Fruit fly (Drosophila melanogaster) whole organism, embryonic: ENCODE measurements around the gene CG6983.

Source experiments
- Antp ChIP-seq: fragments of 200-800 bp; sonication (Bioruptor generic); optimal IDR thresholded peaks from 3 replicates; lab custom pipeline; 2016; ENCODE audit warnings: missing biosample characterization, missing genetic modification characterization
- Bgb ChIP-seq: fragments of 200-800 bp; sonication (Bioruptor generic); IDR thresholded peaks from 2 replicates; pipeline ENCODE4 v1.3.6; 2022; ENCODE audit warnings: missing biosample characterization, missing genetic modification characterization; ENCODE audit not compliant: partially characterized antibody
- CG10462 ChIP-seq: fragments of 200-800 bp; sonication (Bioruptor generic); optimal IDR thresholded peaks from 2 replicates; lab custom pipeline; 2016; ENCODE audit warnings: missing biosample characterization, missing genetic modification characterization
- CG10565 ChIP-seq: fragments of 200-800 bp; sonication (Bioruptor generic); optimal IDR thresholded peaks from 3 replicates; lab custom pipeline; 2016; ENCODE audit warnings: missing biosample characterization, mild to moderate bottlenecking, missing genetic modification characterization
- CG10979 ChIP-seq: fragments of 200-800 bp; sonication (Bioruptor generic); optimal IDR thresholded peaks from 2 replicates; lab custom pipeline; 2018; ENCODE audit warnings: missing biosample characterization, mild to moderate bottlenecking, missing genetic modification characterization, moderate library complexity
- CG11695 ChIP-seq: fragments of 200-800 bp; sonication (Bioruptor generic); IDR thresholded peaks from 3 replicates; pipeline ENCODE4 v1.3.6; 2022; ENCODE audit warnings: missing biosample characterization, missing genetic modification characterization
- CG13123 ChIP-seq: fragments of 200-800 bp; sonication (Bioruptor generic); optimal IDR thresholded peaks from 2 replicates; lab custom pipeline; 2016; ENCODE audit warnings: missing biosample characterization, missing genetic modification characterization
- CG16815 ChIP-seq: fragments of 200-800 bp; sonication (Bioruptor generic); optimal IDR thresholded peaks from 3 replicates; lab custom pipeline; 2017; ENCODE audit warnings: missing biosample characterization, mild to moderate bottlenecking, missing genetic modification characterization
- CG31388 ChIP-seq: fragments of 200-800 bp; sonication (Bioruptor generic); optimal IDR thresholded peaks from 2 replicates; lab custom pipeline; 2016; ENCODE audit warnings: missing biosample characterization, missing genetic modification characterization
- CG31441 ChIP-seq: fragments of 200-800 bp; sonication (Bioruptor generic); IDR thresholded peaks from 2 replicates; pipeline ENCODE4 v1.3.6; 2022; ENCODE audit warnings: missing biosample characterization, missing genetic modification characterization
- CG34422 ChIP-seq: fragments of 200-800 bp; sonication (Bioruptor generic); IDR thresholded peaks from 3 replicates; pipeline ENCODE4 v1.3.6; 2022; ENCODE audit warnings: missing biosample characterization, missing genetic modification characterization
- CG3726 ChIP-seq: fragments of 200-800 bp; sonication (Bioruptor generic); IDR thresholded peaks from 3 replicates; pipeline ENCODE4, ENCODE4 v1.3.6; 2022; ENCODE audit warnings: missing biosample characterization, missing genetic modification characterization
- CG4328 ChIP-seq: fragments of 200-800 bp; sonication (Bioruptor generic); optimal IDR thresholded peaks from 3 replicates; lab custom pipeline; 2017; ENCODE audit warnings: missing biosample characterization, missing genetic modification reagents, missing genetic modification characterization
- CG4730 ChIP-seq: fragments of 200-800 bp; sonication (Bioruptor generic); IDR thresholded peaks from 2 replicates; pipeline ENCODE4 v1.3.6; 2022; ENCODE audit warnings: missing biosample characterization, missing genetic modification characterization
- CG6683 ChIP-seq: fragments of 200-800 bp; sonication (Bioruptor generic); optimal IDR thresholded peaks from 2 replicates; lab custom pipeline; 2017; ENCODE audit warnings: missing biosample characterization, mild to moderate bottlenecking, missing genetic modification characterization, missing genetic modification reagents
- CG8359 ChIP-seq: fragments of 200-800 bp; sonication (Bioruptor generic); optimal IDR thresholded peaks from 2 replicates; lab custom pipeline; 2017; ENCODE audit warnings: missing biosample characterization, mild to moderate bottlenecking, missing genetic modification characterization, borderline replicate concordance
- Camta ChIP-seq: fragments of 200-800 bp; sonication (Bioruptor generic); optimal IDR thresholded peaks from 2 replicates; lab custom pipeline; 2016; ENCODE audit warnings: missing biosample characterization, missing genetic modification characterization
- CoRest ChIP-seq: fragments of 200-800 bp; sonication (Bioruptor generic); optimal IDR thresholded peaks from 3 replicates; lab custom pipeline; 2018; ENCODE audit warnings: missing biosample characterization, mild to moderate bottlenecking, missing genetic modification characterization, moderate library complexity
- D19A ChIP-seq: fragments of 200-800 bp; optimal IDR thresholded peaks from 3 replicates; lab custom pipeline; 2019; ENCODE audit warnings: missing biosample characterization, mild to moderate bottlenecking, missing genetic modification characterization, moderate library complexity
- Dfd ChIP-seq, 2 experiments: fragments of >200 bp; optimal IDR thresholded peaks; 2 replicates each; lab custom pipeline; 2017; ENCODE audit warnings: missing biosample characterization in 2 of 2, missing genetic modification characterization in 2 of 2
- E2f2 ChIP-seq: fragments of 200-800 bp; sonication (Bioruptor generic); IDR thresholded peaks from 2 replicates; pipeline ENCODE4 v1.3.6; 2022; ENCODE audit warnings: missing biosample characterization, missing genetic modification characterization
- Kr ChIP-seq: fragments of 200-800 bp; sonication (Bioruptor generic); optimal IDR thresholded peaks from 2 replicates; lab custom pipeline; 2017; ENCODE audit warnings: missing biosample characterization, mild to moderate bottlenecking, missing genetic modification characterization
- Lhr ChIP-seq: fragments of 200-800 bp; sonication (Bioruptor generic); optimal IDR thresholded peaks from 3 replicates; lab custom pipeline; 2017; ENCODE audit warnings: mild to moderate bottlenecking, missing biosample characterization, missing genetic modification reagents, missing genetic modification characterization
- Mes4 ChIP-seq: fragments of 200-800 bp; sonication (Bioruptor generic); optimal IDR thresholded peaks from 2 replicates; lab custom pipeline; 2016; ENCODE audit warnings: missing biosample characterization, missing genetic modification characterization
- Nf-YB ChIP-seq: fragments of 200-800 bp; sonication (Bioruptor generic); optimal IDR thresholded peaks from 3 replicates; lab custom pipeline; 2019; ENCODE audit warnings: missing biosample characterization, mild to moderate bottlenecking, missing genetic modification characterization, moderate library complexity
- Pdp1 ChIP-seq, 2 experiments: fragments of 200-800 bp; sonication (Bioruptor generic); optimal IDR thresholded peaks; 3 replicates each; lab custom pipeline; 2016; ENCODE audit warnings: missing biosample characterization in 2 of 2, missing genetic modification characterization in 2 of 2, mild to moderate bottlenecking in 1 of 2, moderate library complexity in 1 of 2
- Ptx1 ChIP-seq: fragments of 200-800 bp; sonication (Bioruptor generic); IDR thresholded peaks from 2 replicates; pipeline ENCODE4 v1.3.6; 2022; ENCODE audit warnings: missing biosample characterization, missing genetic modification characterization
- Scr ChIP-seq: fragments of 200-800 bp; sonication (Bioruptor generic); IDR thresholded peaks from 2 replicates; pipeline ENCODE4 v1.3.6; 2022; ENCODE audit warnings: missing biosample characterization, missing genetic modification characterization; ENCODE audit not compliant: partially characterized antibody
- Side ChIP-seq: fragments of 200-800 bp; sonication (Bioruptor generic); optimal IDR thresholded peaks from 2 replicates; lab custom pipeline; 2016; ENCODE audit warnings: missing biosample characterization, missing genetic modification characterization
- abd-A ChIP-seq: fragments of 200-800 bp; sonication (Bioruptor generic); optimal IDR thresholded peaks from 3 replicates; lab custom pipeline; 2019; ENCODE audit warnings: missing biosample characterization, mild to moderate bottlenecking, missing genetic modification characterization, moderate library complexity
- ara ChIP-seq: fragments of 200-800 bp; sonication (Bioruptor generic); IDR thresholded peaks from 2 replicates; pipeline ENCODE4 v1.3.6; 2022; ENCODE audit warnings: missing biosample characterization, missing genetic modification characterization
- bsh ChIP-seq, 2 experiments: fragments of 200-800 bp; sonication (Bioruptor generic); optimal IDR thresholded peaks; 2 replicates each; lab custom pipeline; 2017 to 2018; ENCODE audit warnings: mild to moderate bottlenecking in 2 of 2, missing biosample characterization in 2 of 2, missing genetic modification characterization in 2 of 2, moderate library complexity in 1 of 2
- cato ChIP-seq: fragments of 200-800 bp; sonication (Bioruptor generic); optimal IDR thresholded peaks from 2 replicates; lab custom pipeline; 2016; ENCODE audit warnings: missing biosample characterization, missing genetic modification characterization, borderline replicate concordance
- emc ChIP-seq: fragments of 200-800 bp; sonication (Bioruptor generic); optimal IDR thresholded peaks from 2 replicates; lab custom pipeline; 2016; ENCODE audit warnings: missing biosample characterization, missing genetic modification characterization
- grau ChIP-seq: fragments of 200-800 bp; optimal IDR thresholded peaks from 3 replicates; lab custom pipeline; 2019; ENCODE audit warnings: missing biosample characterization, mild to moderate bottlenecking, missing genetic modification characterization, moderate library complexity
- lola ChIP-seq, 3 experiments: fragments of >200 bp in 2 of 3; fragments of 200-800 bp in 1 of 3; sonication (Bioruptor generic) in 1 of 3; optimal IDR thresholded peaks; 2 replicates each; lab custom pipeline; 2017 to 2019; ENCODE audit warnings: missing biosample characterization in 3 of 3, missing genetic modification characterization in 3 of 3, mild to moderate bottlenecking in 1 of 3, moderate library complexity in 1 of 3
- nom ChIP-seq: fragments of 200-800 bp; sonication (Bioruptor generic); optimal IDR thresholded peaks from 2 replicates; lab custom pipeline; 2017; ENCODE audit warnings: missing biosample characterization, missing genetic modification characterization, mild to moderate bottlenecking, moderate library complexity, missing genetic modification reagents
- p53 ChIP-seq: fragments of 200-800 bp; sonication (Bioruptor generic); optimal IDR thresholded peaks from 2 replicates; lab custom pipeline; 2016; ENCODE audit warnings: missing biosample characterization, missing genetic modification characterization
- pan ChIP-seq, 4 experiments: fragments of >200 bp in 3 of 4; fragments of 200-800 bp in 1 of 4; sonication (Bioruptor generic) in 1 of 4; optimal IDR thresholded peaks in 3 of 4; IDR thresholded peaks in 1 of 4; 2 replicates each; pipeline versions ENCODE4 v1.3.6 to Lab custom; 2017 to 2022; ENCODE audit warnings: missing biosample characterization in 2 of 4, missing genetic modification characterization in 2 of 4, mixed read lengths in 1 of 4
- prd ChIP-seq, 3 experiments: fragments of >200 bp in 2 of 3; fragments of 200-800 bp in 1 of 3; sonication (Bioruptor generic) in 1 of 3; optimal IDR thresholded peaks in 2 of 3; IDR thresholded peaks in 1 of 3; 2 replicates in 2 of 3; 3 replicates in 1 of 3; pipeline versions ENCODE4 v1.3.6 to Lab custom; 2017 to 2022; ENCODE audit warnings: missing biosample characterization in 1 of 3, missing genetic modification characterization in 1 of 3
- psq ChIP-seq: fragments of 200-800 bp; sonication (Bioruptor generic); optimal IDR thresholded peaks from 2 replicates; lab custom pipeline; 2017; ENCODE audit warnings: missing biosample characterization, missing genetic modification characterization
- ro ChIP-seq: fragments of 200-800 bp; sonication (Bioruptor generic); IDR thresholded peaks from 2 replicates; pipeline ENCODE4 v1.3.6; 2022; ENCODE audit warnings: missing biosample characterization, missing genetic modification characterization
- sens ChIP-seq: fragments of 200-800 bp; sonication (Bioruptor generic); peaks from one replicate; lab custom pipeline; 2016; ENCODE audit warnings: missing biosample characterization, missing genetic modification characterization
- shn ChIP-seq: fragments of 200-800 bp; sonication (Bioruptor generic); optimal IDR thresholded peaks from 3 replicates; lab custom pipeline; 2016; ENCODE audit warnings: missing biosample characterization, missing genetic modification characterization
- so ChIP-seq: fragments of 200-800 bp; sonication (Bioruptor generic); IDR thresholded peaks from 3 replicates; pipeline ENCODE4 v1.3.6; 2022; ENCODE audit warnings: missing biosample characterization, missing genetic modification characterization
- tin ChIP-seq: fragments of 200-800 bp; sonication (Bioruptor generic); optimal IDR thresholded peaks from 3 replicates; lab custom pipeline; 2016; ENCODE audit warnings: missing biosample characterization, missing genetic modification characterization
- z ChIP-seq: fragments of 200-800 bp; sonication (Bioruptor generic); IDR thresholded peaks from 3 replicates; pipeline ENCODE4 v1.3.6; 2022; ENCODE audit warnings: missing biosample characterization, missing genetic modification characterization

Gene CG6983

dm6 chr3L:8458767-8459614 is 9.8 kb upstream of the CG6983 start (continued):
- TF ChIP-seq CG34422 (GFP tag; lab: Robert Waterston, UW) (no peak), CG31441 (GFP tag; lab: Robert Waterston, UW) (0 out of 2 replicates have a peak, but pooled peaks have one; percentile 7), psq (no peak), CG3726 (GFP tag; lab: Robert Waterston, UW) (no peak), CG10462 (GFP tag; lab: Kevin White, UChicago) (no peak), Nf-YB (no peak), CG10565 (GFP tag; lab: Kevin White, UChicago) (no peak), CG10979 (tag; lab: Kevin White, UChicago) (peak; percentile 59), CoRest (tag; lab: Kevin White, UChicago) (peak; percentile 14), Lhr (GFP tag; lab: Kevin White, UChicago) (no peak), so (GFP tag; lab: Robert Waterston, UW) (no peak), E2f2 (GFP tag; lab: Robert Waterston, UW) (0 out of 2 replicates have a peak, but pooled peaks have one; percentile 7), emc (GFP tag; lab: Kevin White, UChicago) (no peak), CG11695 (GFP tag; lab: Robert Waterston, UW) (no peak), CG31388 (GFP tag; lab: Kevin White, UChicago) (no peak), Dfd (GFP tag; optimal IDR thresholded peaks at IDR 0.05; lab: Kevin White, UChicago) (no peak), Side (GFP tag; lab: Kevin White, UChicago) (no peak), grau (tag; lab: Kevin White, UChicago) (peak; percentile 25), CG16815 (GFP tag; lab: Kevin White, UChicago) (no peak), CG6683 (GFP tag; lab: Kevin White, UChicago) (no peak), Antp (GFP tag; lab: Kevin White, UChicago) (no peak), ro (GFP tag; lab: Robert Waterston, UW) (no peak), CG8359 (peak; percentile 11), sens (GFP tag; lab: Kevin White, UChicago) (peak; percentile 49), nom (GFP tag; lab: Kevin White, UChicago) (no peak), Camta (GFP tag; lab: Kevin White, UChicago) (no peak), z (peak; percentile 93), Mes4 (no peak), CG13123 (GFP tag; lab: Kevin White, UChicago) (no peak), cato (no peak), pan (optimal IDR thresholded peaks at IDR 0.05; lab: Kevin White, UChicago) (no peak), pan (GFP tag; optimal IDR thresholded peaks at IDR 0.05 in 1 of 2, IDR thresholded peaks at IDR 0.05 in 1 of 2) (peak in 1 of 2 experiments; percentile 33), CG4730 (GFP tag; lab: Robert Waterston, UW) (no peak), Ptx1 (peak; percentile 30; the same call in 1 of the 2 replicates), prd (optimal IDR thresholded peaks at IDR 0.05; lab: Kevin White, UChicago) (no peak), prd (GFP tag; IDR thresholded peaks at IDR 0.05; lab: Robert Waterston, UW) (no peak), shn (GFP tag; lab: Kevin White, UChicago) (no peak), tin (GFP tag; lab: Kevin White, UChicago) (no peak), Scr (GFP tag; lab: Robert Waterston, UW) (0 out of 2 replicates have a peak, but pooled peaks have one; percentile 14), Bgb (GFP tag; lab: Robert Waterston, UW) (no peak), bsh (GFP tag; optimal IDR thresholded peaks at IDR 0.05; lab: Kevin White, UChicago) (peak; percentile 21 to 43), Kr (GFP tag; lab: Kevin White, UChicago) (no peak), CG4328 (no peak), lola (GFP tag; optimal IDR thresholded peaks at IDR 0.05; lab: Kevin White, UChicago) (peak in 1 of 3 experiments; percentile 15), ara (GFP tag; lab: Robert Waterston, UW) (no peak), p53 (GFP tag; lab: Kevin White, UChicago) (no peak), Pdp1 (GFP tag; optimal IDR thresholded peaks at IDR 0.05; lab: Kevin White, UChicago) (peak in 1 of 2 experiments; percentile 59), abd-A (tag; lab: Kevin White, UChicago) (peak; percentile 92), D19A (tag; lab: Kevin White, UChicago) (peak; percentile 32)
